Fruit fly (Drosophila melanogaster): ENCODE data around the gene CG14710.

The CG14710 gene

DNA sequence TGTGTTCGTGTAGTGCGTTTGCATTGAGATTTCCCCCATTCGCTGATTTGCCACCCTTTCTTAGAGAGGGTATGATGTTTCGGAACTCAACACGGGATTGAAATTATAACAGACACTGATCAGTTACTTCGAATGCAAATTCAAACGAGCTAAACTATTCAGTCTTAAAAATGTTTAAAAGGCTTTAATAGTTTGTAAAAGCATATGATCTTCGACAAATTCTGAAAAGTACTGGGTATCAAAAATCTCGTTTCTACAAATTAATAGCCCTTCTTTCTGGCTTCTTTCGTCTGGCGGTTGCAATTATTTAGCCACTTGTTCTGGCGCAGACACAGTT, 37.7 kb upstream of the CG14710 start (continued):
- TF ChIP-seq pum (GFP tag; optimal IDR thresholded peaks at IDR 0.05) (peak; percentile 65), jigr1 (GFP tag; IDR thresholded peaks at IDR 0.05) (no peak), Six4 (GFP tag; optimal IDR thresholded peaks at IDR 0.05) (peak; percentile 53), Bdp1 (GFP tag; optimal IDR thresholded peaks at IDR 0.05) (peak; percentile 28), Hr51 (GFP tag; optimal IDR thresholded peaks at IDR 0.05) (peak; percentile 35 to 87), CG9727 (GFP tag; optimal IDR thresholded peaks at IDR 0.05) (peak; percentile 55), CG3163 (GFP tag; optimal IDR thresholded peaks at IDR 0.05) (peak; percentile 41), Mad (GFP tag; optimal IDR thresholded peaks at IDR 0.05) (peak; percentile 39), CG6683 (GFP tag; optimal IDR thresholded peaks at IDR 0.05) (no peak), CG4617 (GFP tag; optimal IDR thresholded peaks at IDR 0.05; ENCODE audit: borderline replicate concordance) (no peak), zfh1 (GFP tag; IDR thresholded peaks at IDR 0.05) (peak; percentile 75; the same call in 2 of the 3 replicates), lmd (GFP tag; IDR thresholded peaks at IDR 0.05) (peak; percentile 66), CG31388 (GFP tag; optimal IDR thresholded peaks at IDR 0.05) (peak; percentile 24), PHDP (tag; optimal IDR thresholded peaks at IDR 0.05) (peak; percentile 67), CG32767 (GFP tag; IDR thresholded peaks at IDR 0.05) (peak; percentile 58; the same call in 1 of the 2 replicates), CG18599 (GFP tag; optimal IDR thresholded peaks at IDR 0.05) (no peak), kni (GFP tag; optimal IDR thresholded peaks at IDR 0.05) (no peak), Fer3 (tag; optimal IDR thresholded peaks at IDR 0.05) (peak; percentile 60), CG6791 (GFP tag; IDR thresholded peaks at IDR 0.05; ENCODE audit: partially characterized antibody) (no peak), btn (GFP tag; optimal IDR thresholded peaks at IDR 0.05) (peak; percentile 65), CG18764 (GFP tag; optimal IDR thresholded peaks at IDR 0.05) (peak; percentile 23), CG30403 (GFP tag; optimal IDR thresholded peaks at IDR 0.05) (peak; percentile 74), CG7372 (GFP tag; IDR thresholded peaks at IDR 0.05) (0 out of 2 replicates have a peak, but pooled peaks have one; percentile 36), CG14441 (GFP tag; IDR thresholded peaks at IDR 0.05) (peak; percentile 90), dimm (GFP tag; IDR thresholded peaks at IDR 0.05) (peak; percentile 65), jing (GFP tag; optimal IDR thresholded peaks at IDR 0.05) (peak; percentile 60), Usf (GFP tag; optimal IDR thresholded peaks at IDR 0.05) (no peak), stc (GFP tag; IDR thresholded peaks at IDR 0.05) (peak; percentile 87), CG12744 (GFP tag; optimal IDR thresholded peaks at IDR 0.05) (no peak), disco-r (GFP tag; optimal IDR thresholded peaks at IDR 0.05) (peak; percentile 30), mld (GFP tag; IDR thresholded peaks at IDR 0.05; ENCODE audit: partially characterized antibody) (no peak), CG3838 (GFP tag; optimal IDR thresholded peaks at IDR 0.05) (no peak), ftz-f1 (GFP tag; optimal IDR thresholded peaks at IDR 0.05) (no peak), jumu (GFP tag; optimal IDR thresholded peaks at IDR 0.05) (peak; percentile 47), D (optimal IDR thresholded peaks at IDR 0.05) (no peak), D (GFP tag; optimal IDR thresholded peaks at IDR 0.05) (peak; percentile 48), tx (GFP tag; optimal IDR thresholded peaks at IDR 0.05) (peak; percentile 9), Ada2b (GFP tag; IDR thresholded peaks at IDR 0.05) (peak; percentile 69), CG13775 (GFP tag; optimal IDR thresholded peaks at IDR 0.05) (peak; percentile 50), gce (GFP tag; IDR thresholded peaks at IDR 0.05) (peak; percentile 66; the same call in 1 of the 3 replicates), CG1792 (GFP tag; optimal IDR thresholded peaks at IDR 0.05) (peak; percentile 50), Med (GFP tag) (peak; percentile 93), Aef1 (GFP tag; IDR thresholded peaks at IDR 0.05) (peak; percentile 64; the same call in 2 of the 3 replicates), Chrac-16 (GFP tag; optimal IDR thresholded peaks at IDR 0.05) (peak; percentile 32), CG10209 (GFP tag; optimal IDR thresholded peaks at IDR 0.05) (peak; percentile 64), ssp (GFP tag; IDR thresholded peaks at IDR 0.05) (peak; percentile 62; the same call in 1 of the 2 replicates), CG42726 (GFP tag; IDR thresholded peaks at IDR 0.05; ENCODE audit: partially characterized antibody) (no peak), otp (GFP tag; IDR thresholded peaks at IDR 0.05) (peak; percentile 64; the same call in 1 of the 3 replicates), mam (GFP tag; optimal IDR thresholded peaks at IDR 0.05) (peak; percentile 53), shn (GFP tag; optimal IDR thresholded peaks at IDR 0.05) (peak; percentile 64), nom (GFP tag; optimal IDR thresholded peaks at IDR 0.05) (peak; percentile 38), lilli (GFP tag; optimal IDR thresholded peaks at IDR 0.05) (peak; percentile 72)
